Worm (Caenorhabditis elegans) whole organism, L2 larva: ENCODE results near the gene mms-19.

Experiments used
- F13H6.1 ChIP-seq: sonication (generic microtip); optimal IDR thresholded peaks from 2 replicates; lab custom pipeline; 2016; ENCODE audit warnings: missing genetic modification characterization, missing compliant biosample characterization
- ZK546.5 ChIP-seq: sonication (generic microtip); optimal IDR thresholded peaks from 2 replicates; lab custom pipeline; 2017; ENCODE audit warnings: missing biosample characterization, missing genetic modification characterization
- alr-1 ChIP-seq: fragments of 150-350 bp; optimal IDR thresholded peaks from 2 replicates; lab custom pipeline; 2014; ENCODE audit warnings: missing biosample characterization, missing genetic modification characterization
- aly-2 ChIP-seq: fragments of 150-350 bp; optimal IDR thresholded peaks from 2 replicates; lab custom pipeline; 2014; ENCODE audit warnings: missing biosample characterization, missing genetic modification characterization
- crh-2 ChIP-seq: sonication (generic microtip); optimal IDR thresholded peaks from 2 replicates; lab custom pipeline; 2017; ENCODE audit warnings: missing biosample characterization, missing genetic modification characterization
- fos-1 ChIP-seq: fragments of 150-350 bp; optimal IDR thresholded peaks from 2 replicates; lab custom pipeline; 2014; ENCODE audit warnings: missing biosample characterization, missing genetic modification characterization
- lin-39 ChIP-seq: fragments of 150-350 bp; optimal IDR thresholded peaks from 2 replicates; lab custom pipeline; 2014; ENCODE audit warnings: missing biosample characterization, missing genetic modification reagents, missing genetic modification characterization
- nhr-11 ChIP-seq: fragments of 150-350 bp; optimal IDR thresholded peaks from 2 replicates; lab custom pipeline; 2014; ENCODE audit warnings: missing biosample characterization, missing genetic modification characterization
- nhr-12 ChIP-seq: fragments of 150-350 bp; optimal IDR thresholded peaks from 2 replicates; lab custom pipeline; 2014; ENCODE audit warnings: missing biosample characterization, missing genetic modification characterization
- nhr-77 ChIP-seq: fragments of 150-350 bp; optimal IDR thresholded peaks from 2 replicates; lab custom pipeline; 2014; ENCODE audit warnings: missing biosample characterization, missing genetic modification characterization
- skn-1 ChIP-seq: sonication (generic microtip); optimal IDR thresholded peaks from 2 replicates; lab custom pipeline; 2017; ENCODE audit warnings: missing biosample characterization, missing genetic modification characterization
- sma-3 ChIP-seq: sonication (generic microtip); optimal IDR thresholded peaks from 2 replicates; lab custom pipeline; 2016; ENCODE audit warnings: missing genetic modification reagents, missing genetic modification characterization, missing compliant biosample characterization
- sma-9 ChIP-seq, 2 experiments: fragments of 150-350 bp in 1 of 2; sonication (generic microtip) in 1 of 2; optimal IDR thresholded peaks; 2 replicates each; lab custom pipeline; 2014 to 2016; ENCODE audit warnings: missing genetic modification characterization in 2 of 2, mild to moderate bottlenecking in 1 of 2, missing biosample characterization in 1 of 2, missing compliant biosample characterization in 1 of 2, missing genetic modification reagents in 1 of 2, moderate library complexity in 1 of 2
- snpc-4 ChIP-seq: fragments of 150-350 bp; optimal IDR thresholded peaks from 2 replicates; lab custom pipeline; 2014; ENCODE audit warnings: missing biosample characterization, missing genetic modification characterization

mms-19 gene

DNA sequence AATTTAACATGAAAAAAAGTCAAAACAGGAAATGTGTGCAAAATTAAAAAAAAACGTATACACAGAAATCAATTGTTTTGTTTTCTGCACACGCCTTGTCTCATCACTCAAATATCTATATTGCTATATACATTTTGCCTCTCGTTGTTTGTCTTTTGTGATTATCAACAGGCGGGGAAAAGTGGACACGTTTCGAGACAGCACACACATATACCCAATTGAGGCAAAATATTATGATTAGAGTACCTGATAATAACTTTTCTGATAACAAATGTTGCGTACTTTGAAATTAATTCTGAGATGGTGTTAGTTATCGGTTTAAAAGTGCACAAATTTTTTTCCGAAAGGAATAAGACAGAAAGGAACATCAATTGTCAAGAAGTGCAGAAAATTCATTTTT is 45.7 kb downstream of the mms-19 start:
- peak; percentile 0 for TF ChIP-seq F13H6.1
- no peak for TF ChIP-seq snpc-4 (tag; lab: Kevin White, UChicago)
- TF ChIP-seq fos-1 (tag; lab: Kevin White, UChicago), result peak; percentile 96
- peak; percentile 84 for TF ChIP-seq crh-2 (tag; lab: Kevin White, UChicago)
- peak; percentile 61 for TF ChIP-seq sma-9 (GFP tag; optimal IDR thresholded peaks at IDR 0.05; lab: Kevin White, UChicago)
- TF ChIP-seq sma-9 (tag; optimal IDR thresholded peaks at IDR 0.05; lab: Kevin White, UChicago), result no peak
- TF ChIP-seq skn-1 (tag; lab: Kevin White, UChicago), result peak; percentile 53
- no peak for TF ChIP-seq nhr-12 (tag; lab: Kevin White, UChicago)
- TF ChIP-seq nhr-77 (tag; lab: Kevin White, UChicago), result no peak

ce11 chrV:5567119-5567518 is 53.0 kb downstream of the mms-19 start, which contains the start of gene C18C4.7:
Gene C18C4.7, minus strand, starts transcription at chrV:5567219.
- no peak for TF ChIP-seq lin-39 (tag; lab: Kevin White, UChicago)
- TF ChIP-seq ZK546.5, result no peak
- TF ChIP-seq nhr-11 (tag; lab: Kevin White, UChicago), result no peak
- no peak for TF ChIP-seq sma-3 (GFP tag; lab: Kevin White, UChicago)
- TF ChIP-seq aly-2, result no peak
- no peak for TF ChIP-seq sma-9 (GFP tag; optimal IDR thresholded peaks at IDR 0.05; lab: Kevin White, UChicago)
- TF ChIP-seq sma-9 (tag; optimal IDR thresholded peaks at IDR 0.05; lab: Kevin White, UChicago), result no peak
- no peak for TF ChIP-seq alr-1
